Worm (Caenorhabditis elegans) whole organism, L4 larva: ENCODE results near the gene glr-8.
A peak's percentile ranks its signal among the peaks of the same experiment; 100 is the strongest.

ENCODE experiments used
- F37D6.2 ChIP-seq: sonication (generic microtip); optimal IDR thresholded peaks from 2 replicates; lab custom pipeline; 2016; ENCODE audit warnings: mild to moderate bottlenecking, missing genetic modification characterization, missing compliant biosample characterization
- F44E2.7 ChIP-seq: fragments of 200-800 bp; sonication (Bioruptor generic); IDR thresholded peaks from 2 replicates; pipeline ENCODE4 v2.1.2; 2022; ENCODE audit warnings: missing genetic modification characterization, missing compliant biosample characterization
- F49E8.2 ChIP-seq: sonication (generic microtip); optimal IDR thresholded peaks from 2 replicates; lab custom pipeline; 2016; ENCODE audit warnings: missing compliant biosample characterization, mild to moderate bottlenecking, missing genetic modification characterization, borderline replicate concordance
- R02D3.7 ChIP-seq: fragments of 150-350 bp; sonication (generic microtip); optimal IDR thresholded peaks from 3 replicates; lab custom pipeline; 2014; ENCODE audit warnings: missing biosample characterization, missing genetic modification characterization
- T20F7.1 ChIP-seq: fragments of 200-800 bp; sonication (Bioruptor generic); optimal IDR thresholded peaks from 2 replicates; lab custom pipeline; 2018; ENCODE audit warnings: mild to moderate bottlenecking, missing genetic modification characterization, missing compliant biosample characterization
- Y75B8A.6 ChIP-seq: fragments of 200-800 bp; sonication (Bioruptor generic); IDR thresholded peaks from 2 replicates; pipeline ENCODE4 v1.3.6; 2022; ENCODE audit warnings: missing genetic modification reagents, missing genetic modification characterization, missing compliant biosample characterization
- aha-1 ChIP-seq: fragments of 150-350 bp; peaks from one replicate; lab custom pipeline; 2014; ENCODE audit warnings: missing biosample characterization, missing genetic modification characterization
- ama-1 ChIP-seq: fragments of 150-350 bp; optimal IDR thresholded peaks from 2 replicates; lab custom pipeline; 2014; ENCODE audit warnings: inconsistent platforms, mixed read lengths
- ceh-32 ChIP-seq: sonication (generic microtip); optimal IDR thresholded peaks from 2 replicates; lab custom pipeline; 2016; ENCODE audit warnings: mild to moderate bottlenecking, missing genetic modification characterization, missing compliant biosample characterization; ENCODE audit not compliant: poor library complexity
- ceh-44 ChIP-seq: fragments of 200-800 bp; sonication (Bioruptor generic); IDR thresholded peaks from 2 replicates; pipeline ENCODE4 v1.3.6; 2022; ENCODE audit warnings: missing genetic modification reagents, missing genetic modification characterization, missing compliant biosample characterization
- ceh-82 ChIP-seq: sonication (generic microtip); optimal IDR thresholded peaks from 2 replicates; lab custom pipeline; 2017; ENCODE audit warnings: missing biosample characterization, missing genetic modification characterization
- ctbp-1 ChIP-seq: fragments of 200-800 bp; sonication (Bioruptor generic); IDR thresholded peaks from 2 replicates; pipeline ENCODE4 v1.3.6; 2022; ENCODE audit warnings: missing genetic modification reagents, missing genetic modification characterization, missing compliant biosample characterization
- daf-12 ChIP-seq: fragments of 150-350 bp; optimal IDR thresholded peaks from 2 replicates; lab custom pipeline; 2014; ENCODE audit warnings: missing biosample characterization, missing genetic modification reagents, missing genetic modification characterization
- dmd-6 ChIP-seq: fragments of 200-800 bp; sonication (Bioruptor generic); IDR thresholded peaks from 2 replicates; pipeline ENCODE4 v1.3.6; 2022; ENCODE audit warnings: missing genetic modification reagents, missing genetic modification characterization, missing compliant biosample characterization
- dmd-8 ChIP-seq: fragments of 200-800 bp; sonication (Bioruptor generic); IDR thresholded peaks from 2 replicates; pipeline ENCODE4 v1.3.6; 2022; ENCODE audit warnings: missing genetic modification characterization, missing compliant biosample characterization
- dmd-9 ChIP-seq: fragments of 200-800 bp; sonication (Bioruptor generic); IDR thresholded peaks from 2 replicates; pipeline ENCODE4 v1.3.6; 2022; ENCODE audit warnings: missing genetic modification reagents, missing genetic modification characterization, missing compliant biosample characterization
- dpl-1 ChIP-seq: fragments of 150-350 bp; optimal IDR thresholded peaks from 2 replicates; lab custom pipeline; 2014; ENCODE audit warnings: missing biosample characterization, missing genetic modification reagents, missing genetic modification characterization
- duxl-1 ChIP-seq: sonication (generic microtip); optimal IDR thresholded peaks from 2 replicates; lab custom pipeline; 2016; ENCODE audit warnings: mild to moderate bottlenecking, missing genetic modification characterization, moderate library complexity, missing compliant biosample characterization; ENCODE audit not compliant: poor library complexity
- dve-1 ChIP-seq: sonication (generic microtip); optimal IDR thresholded peaks from 2 replicates; lab custom pipeline; 2017; ENCODE audit warnings: antibody characterized with exemption, mild to moderate bottlenecking, missing genetic modification characterization, missing compliant biosample characterization; ENCODE audit not compliant: insufficient read depth
- egl-27 ChIP-seq: sonication (generic microtip); optimal IDR thresholded peaks from 3 replicates; lab custom pipeline; 2017; ENCODE audit warnings: missing biosample characterization, missing genetic modification reagents, missing genetic modification characterization
- fos-1 ChIP-seq: fragments of 150-350 bp; optimal IDR thresholded peaks from 2 replicates; lab custom pipeline; 2014; ENCODE audit warnings: missing biosample characterization, missing genetic modification characterization
- gei-8 ChIP-seq: fragments of 200-800 bp; sonication (Bioruptor generic); optimal IDR thresholded peaks from 2 replicates; lab custom pipeline; 2018; ENCODE audit warnings: mild to moderate bottlenecking, missing genetic modification characterization, missing compliant biosample characterization
- lin-38 ChIP-seq: fragments of 200-800 bp; sonication (Bioruptor generic); IDR thresholded peaks from 2 replicates; pipeline ENCODE4 v1.3.6; 2022; ENCODE audit warnings: missing genetic modification reagents, missing genetic modification characterization, missing compliant biosample characterization
- lin-39 ChIP-seq: fragments of 150-350 bp; optimal IDR thresholded peaks from 2 replicates; lab custom pipeline; 2014; ENCODE audit warnings: missing biosample characterization, missing genetic modification reagents, missing genetic modification characterization
- madf-9 ChIP-seq: fragments of 200-800 bp; sonication (Bioruptor generic); conservative IDR thresholded peaks from 2 replicates; pipeline ENCODE4 v1.3.6; 2022; ENCODE audit warnings: missing genetic modification reagents, missing genetic modification characterization, missing compliant biosample characterization
- mdt-29 ChIP-seq: fragments of 200-800 bp; sonication (Bioruptor generic); IDR thresholded peaks from 2 replicates; pipeline ENCODE4 v1.3.6; 2022; ENCODE audit warnings: missing genetic modification reagents, missing genetic modification characterization, missing compliant biosample characterization
- mep-1 ChIP-seq: fragments of 150-350 bp; sonication (generic microtip); optimal IDR thresholded peaks from 3 replicates; lab custom pipeline; 2014; ENCODE audit warnings: missing biosample characterization, missing genetic modification characterization
- mes-2 ChIP-seq: sonication (generic microtip); optimal IDR thresholded peaks from 2 replicates; lab custom pipeline; 2016; ENCODE audit warnings: missing genotype, mild to moderate bottlenecking, missing genetic modification characterization, missing compliant biosample characterization; ENCODE audit not compliant: poor library complexity, severe bottlenecking
- mxl-2 ChIP-seq: fragments of 200-800 bp; sonication (Bioruptor generic); conservative IDR thresholded peaks from 2 replicates; pipeline ENCODE4 v1.3.6; 2022; ENCODE audit warnings: missing genetic modification reagents, missing genetic modification characterization, missing compliant biosample characterization
- mxl-3 ChIP-seq: fragments of 200-800 bp; sonication (Bioruptor generic); optimal IDR thresholded peaks from 2 replicates; lab custom pipeline; 2018; ENCODE audit warnings: mild to moderate bottlenecking, missing genetic modification characterization, missing compliant biosample characterization
- nhr-11 ChIP-seq: fragments of 150-350 bp; optimal IDR thresholded peaks from 2 replicates; lab custom pipeline; 2014; ENCODE audit warnings: missing biosample characterization, missing genetic modification characterization
- nhr-25 ChIP-seq: sonication (generic microtip); optimal IDR thresholded peaks from 2 replicates; lab custom pipeline; 2017; ENCODE audit warnings: missing genetic modification characterization, mild to moderate bottlenecking, missing compliant biosample characterization, antibody characterized with exemption, moderate library complexity, borderline replicate concordance; ENCODE audit not compliant: insufficient read depth
- nhr-28 ChIP-seq: fragments of 150-350 bp; optimal IDR thresholded peaks from 2 replicates; lab custom pipeline; 2014; ENCODE audit warnings: missing biosample characterization, missing genetic modification characterization
- nhr-42 ChIP-seq: fragments of 200-800 bp; sonication (Bioruptor generic); IDR thresholded peaks from 2 replicates; pipeline ENCODE4 v1.3.6; 2022; ENCODE audit warnings: missing genetic modification characterization, missing compliant biosample characterization
- nhr-48 ChIP-seq: sonication (generic microtip); optimal IDR thresholded peaks from 2 replicates; lab custom pipeline; 2016; ENCODE audit warnings: mild to moderate bottlenecking, missing genetic modification characterization, missing compliant biosample characterization
- nhr-77 ChIP-seq: fragments of 150-350 bp; optimal IDR thresholded peaks from 2 replicates; lab custom pipeline; 2014; ENCODE audit warnings: missing biosample characterization, missing genetic modification characterization
- pqm-1 ChIP-seq: sonication (generic microtip); optimal IDR thresholded peaks from 2 replicates; lab custom pipeline; 2017; ENCODE audit warnings: missing biosample characterization, missing genetic modification characterization
- rbr-2 ChIP-seq: sonication (generic microtip); optimal IDR thresholded peaks from 2 replicates; lab custom pipeline; 2016; ENCODE audit warnings: missing genotype, missing genetic modification characterization, missing compliant biosample characterization
- sdz-12 ChIP-seq: fragments of 200-800 bp; sonication (Bioruptor generic); optimal IDR thresholded peaks from 2 replicates; lab custom pipeline; 2018; ENCODE audit warnings: mild to moderate bottlenecking, missing genetic modification characterization, missing compliant biosample characterization
- skn-1 ChIP-seq: fragments of 150-350 bp; optimal IDR thresholded peaks from 2 replicates; lab custom pipeline; 2014; ENCODE audit warnings: missing biosample characterization, missing genetic modification characterization
- unc-130 ChIP-seq: sonication (generic microtip); optimal IDR thresholded peaks from 2 replicates; lab custom pipeline; 2016; ENCODE audit warnings: missing genetic modification reagents, missing genetic modification characterization, missing compliant biosample characterization
- unc-39 ChIP-seq: sonication (generic microtip); optimal IDR thresholded peaks from 2 replicates; lab custom pipeline; 2017; ENCODE audit warnings: missing biosample characterization, missing genetic modification characterization
- unc-62 ChIP-seq, 3 experiments: fragments of 150-350 bp in 1 of 3; sonication (generic microtip); optimal IDR thresholded peaks in 2 of 3; peaks in 1 of 3; 1 replicate in 1 of 3; 2 replicates in 2 of 3; lab custom pipeline; 2014 to 2017; ENCODE audit warnings: missing biosample characterization in 3 of 3, missing genetic modification characterization in 3 of 3, missing genetic modification reagents in 3 of 3, missing genotype in 1 of 3
- zag-1 ChIP-seq: fragments of 150-350 bp; optimal IDR thresholded peaks from 2 replicates; lab custom pipeline; 2014; ENCODE audit warnings: missing biosample characterization, missing genetic modification characterization
- ztf-11 ChIP-seq: fragments of 150-350 bp; optimal IDR thresholded peaks from 2 replicates; lab custom pipeline; 2014; ENCODE audit warnings: missing biosample characterization, missing genetic modification characterization

glr-8 gene

ce11 chrX:6530591-6530990 lies 24.8 kb downstream of the glr-8 start (continued):
- TF ChIP-seq F44E2.7 (no peak), nhr-28 (tag; lab: Kevin White, UChicago) (peak; percentile 38), madf-9 (GFP tag; lab: Robert Waterston, UW) (no peak)

- TF ChIP-seq nhr-42 (GFP tag; lab: Robert Waterston, UW) (no peak), fos-1 (tag; lab: Kevin White, UChicago) (no peak), nhr-25 (no peak), dmd-8 (GFP tag; lab: Robert Waterston, UW) (no peak)
Measured at ce11 chrX:6531896-6532295, 26.1 kb downstream of the glr-8 start.

ce11 chrX:6533038-6533437 lies 27.3 kb downstream of the glr-8 start:
- TF ChIP-seq mxl-2 (GFP tag; lab: Robert Waterston, UW) (no peak), fos-1 (tag; lab: Kevin White, UChicago) (no peak), T20F7.1 (GFP tag; lab: Kevin White, UChicago) (peak; percentile 2), zag-1 (tag; lab: Kevin White, UChicago) (no peak), mdt-29 (GFP tag; lab: Robert Waterston, UW) (0 out of 2 replicates have a peak, but pooled peaks have one; percentile 30), sdz-12 (GFP tag; lab: Kevin White, UChicago) (no peak), lin-39 (tag; lab: Kevin White, UChicago) (no peak), lin-38 (GFP tag; lab: Robert Waterston, UW) (peak; percentile 37; the same call in 1 of the 2 replicates), rbr-2 (tag; lab: Kevin White, UChicago) (no peak), unc-39 (no peak), dve-1 (tag; lab: Kevin White, UChicago) (peak; percentile 61), dmd-6 (peak; percentile 73), nhr-11 (tag; lab: Kevin White, UChicago) (no peak), unc-62 (GFP tag; optimal IDR thresholded peaks at IDR 0.05 in 1 of 2; lab: Kevin White, UChicago) (no peak), unc-62 (tag; optimal IDR thresholded peaks at IDR 0.05; lab: Kevin White, UChicago) (no peak), mxl-3 (no peak), ztf-11 (tag; lab: Kevin White, UChicago) (no peak)
- TF ChIP-seq, all 104 proteins: peak for 5

- TF ChIP-seq skn-1 (no peak), nhr-77 (tag; lab: Kevin White, UChicago) (no peak), lin-38 (GFP tag; lab: Robert Waterston, UW) (no peak), dmd-9 (GFP tag; lab: Robert Waterston, UW) (no peak), ctbp-1 (no peak), nhr-28 (tag; lab: Kevin White, UChicago) (no peak), sdz-12 (GFP tag; lab: Kevin White, UChicago) (no peak), egl-27 (tag; lab: Kevin White, UChicago) (no peak), fos-1 (tag; lab: Kevin White, UChicago) (no peak), pqm-1 (tag; lab: Kevin White, UChicago) (no peak), gei-8 (GFP tag; lab: Kevin White, UChicago) (no peak), nhr-11 (tag; lab: Kevin White, UChicago) (no peak), daf-12 (tag; lab: Kevin White, UChicago) (no peak), nhr-48 (tag; lab: Kevin White, UChicago) (peak; percentile 80), aha-1 (tag; lab: Kevin White, UChicago) (no peak), R02D3.7 (no peak), unc-130 (GFP tag; lab: Kevin White, UChicago) (no peak), Y75B8A.6 (GFP tag; lab: Robert Waterston, UW) (no peak), ceh-44 (GFP tag; lab: Robert Waterston, UW) (no peak), duxl-1 (no peak), mes-2 (no peak), ceh-32 (tag; lab: Kevin White, UChicago) (no peak), F49E8.2 (tag; lab: Kevin White, UChicago) (no peak), ama-1 (lab: Kevin White, UChicago) (no peak), ztf-11 (tag; lab: Kevin White, UChicago) (no peak), mxl-2 (GFP tag; lab: Robert Waterston, UW) (no peak), ceh-82 (no peak), F37D6.2 (tag; lab: Kevin White, UChicago) (no peak), mep-1 (tag; lab: Kevin White, UChicago) (no peak), dpl-1 (GFP tag; lab: Kevin White, UChicago) (no peak)
Measured at ce11 chrX:6536701-6537279, 31.0 kb downstream of the glr-8 start, which contains the start of gene ilys-5. Gene ilys-5, minus strand, starts transcription at chrX:6536840.
